Worm (Caenorhabditis elegans) whole organism, early embryonic: ENCODE data around the gene srx-125.

ENCODE experiments used
- ama-1 ChIP-seq: fragments of 150-350 bp; optimal IDR thresholded peaks from 2 replicates; lab custom pipeline; 2014
- ceh-13 ChIP-seq: fragments of 200-800 bp; sonication (Bioruptor generic); optimal IDR thresholded peaks from 2 replicates; lab custom pipeline; 2018; ENCODE audit warnings: mild to moderate bottlenecking, missing genetic modification characterization, missing compliant biosample characterization
- ceh-36 ChIP-seq: sonication (generic microtip); optimal IDR thresholded peaks from 2 replicates; lab custom pipeline; 2016; ENCODE audit warnings: missing genetic modification characterization, inconsistent platforms, missing compliant biosample characterization
- flt-1 ChIP-seq: fragments of 200-800 bp; sonication (Bioruptor generic); IDR thresholded peaks from 2 replicates; pipeline ENCODE4 v1.3.6; 2022; ENCODE audit warnings: missing genetic modification characterization, missing compliant biosample characterization
- hmg-4 ChIP-seq: fragments of 200-800 bp; sonication (Bioruptor generic); optimal IDR thresholded peaks from 2 replicates; lab custom pipeline; 2018; ENCODE audit warnings: mild to moderate bottlenecking, missing genetic modification characterization, missing compliant biosample characterization
- scrt-1 ChIP-seq: fragments of 200-800 bp; sonication (Bioruptor generic); IDR thresholded peaks from 2 replicates; pipeline ENCODE4 v1.3.6; 2022; ENCODE audit warnings: missing genetic modification characterization, missing compliant biosample characterization
- sea-1 ChIP-seq: fragments of 200-800 bp; sonication (Bioruptor generic); conservative IDR thresholded peaks from 2 replicates; pipeline ENCODE4 v1.3.6; 2022; ENCODE audit warnings: missing genetic modification characterization, missing compliant biosample characterization
- tbx-37 ChIP-seq: fragments of 200-800 bp; sonication (Bioruptor generic); conservative IDR thresholded peaks from 2 replicates; pipeline ENCODE4 v1.3.6; 2022; ENCODE audit warnings: missing genetic modification reagents, missing genetic modification characterization, missing compliant biosample characterization
- tra-4 ChIP-seq: sonication (generic microtip); optimal IDR thresholded peaks from 2 replicates; lab custom pipeline; 2017; ENCODE audit warnings: missing genetic modification characterization, missing compliant biosample characterization

- TF ChIP-seq scrt-1 (no peak), hmg-4 (GFP tag; lab: Kevin White, UChicago) (no peak), ceh-13 (GFP tag; lab: Kevin White, UChicago) (no peak), flt-1 (GFP tag; lab: Robert Waterston, UW) (no peak), ama-1 (no peak), sea-1 (GFP tag; lab: Robert Waterston, UW) (no peak), ceh-36 (tag; lab: Kevin White, UChicago) (no peak), tra-4 (tag; lab: Kevin White, UChicago) (no peak), tbx-37 (GFP tag; lab: Robert Waterston, UW) (no peak)
Observed at ce11 chrV:13330919-13331318, 36.2 kb upstream of the srx-125 start, which contains the start of gene nhr-129.
